Fruit fly (Drosophila melanogaster): Measurements from ENCODE around the gene dos.

The dos gene

DNA sequence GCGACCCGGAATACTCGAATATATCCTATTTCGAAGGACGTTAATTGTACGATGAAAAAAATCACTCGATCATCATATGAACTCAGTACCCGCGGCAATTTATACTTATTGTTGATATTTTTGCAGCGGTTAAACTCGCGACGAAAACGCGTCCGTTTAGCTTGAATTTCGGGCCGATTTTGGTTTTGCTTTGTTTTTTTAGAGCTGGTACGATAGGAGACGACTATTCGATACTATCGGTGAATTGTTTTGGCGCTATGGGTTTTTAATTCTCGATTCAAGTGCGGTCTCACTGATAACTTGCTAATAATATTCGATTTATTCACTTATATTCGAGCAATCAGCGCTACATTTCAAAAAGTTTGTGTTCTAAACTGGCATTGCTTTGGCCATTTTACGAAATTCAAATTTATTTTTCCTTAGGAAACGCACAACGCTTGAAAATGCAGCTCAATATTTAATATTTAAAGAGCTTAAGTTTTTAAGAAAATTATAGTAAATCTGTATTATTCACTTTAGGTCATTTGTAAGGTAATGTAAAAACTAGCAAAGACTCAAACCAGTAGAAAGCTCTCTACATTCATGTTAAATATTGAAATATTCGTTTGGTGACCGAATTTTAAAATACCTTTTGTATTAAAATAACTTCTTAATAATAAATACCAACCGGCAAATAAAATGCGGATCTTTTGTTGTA is 34.9 kb upstream of the dos start, which contains the start of gene Spn (continued):
- TF ChIP-seq CG6272 (GFP tag; IDR thresholded peaks at IDR 0.05) (no peak), bab2 (GFP tag; optimal IDR thresholded peaks at IDR 0.05) (no peak), CHES-1-like (GFP tag; optimal IDR thresholded peaks at IDR 0.05) (peak; percentile 23), Bteb2 (GFP tag; optimal IDR thresholded peaks at IDR 0.05) (no peak), CG17612 (GFP tag; IDR thresholded peaks at IDR 0.05) (no peak), CG17186 (GFP tag; optimal IDR thresholded peaks at IDR 0.05) (peak; percentile 39), CG11560 (tag; IDR thresholded peaks at IDR 0.05) (peak; percentile 99), vnd (GFP tag; IDR thresholded peaks at IDR 0.05; ENCODE audit: partially characterized antibody) (peak; percentile 96), ash1 (GFP tag; optimal IDR thresholded peaks at IDR 0.05) (no peak), CG12155 (GFP tag; optimal IDR thresholded peaks at IDR 0.05) (no peak), Awh (GFP tag; IDR thresholded peaks at IDR 0.05) (no peak), Ssrp (tag; optimal IDR thresholded peaks at IDR 0.05) (no peak), CG9797 (GFP tag; optimal IDR thresholded peaks at IDR 0.05) (peak; percentile 82), CG12236 (GFP tag; optimal IDR thresholded peaks at IDR 0.05) (no peak), kah (GFP tag; optimal IDR thresholded peaks at IDR 0.05) (no peak), dimm (GFP tag; IDR thresholded peaks at IDR 0.05) (no peak), ac (GFP tag; optimal IDR thresholded peaks at IDR 0.05) (no peak), onecut (GFP tag; IDR thresholded peaks at IDR 0.05) (no peak), croc (GFP tag; conservative IDR thresholded peaks at IDR 0.05) (no peak), ap (GFP tag; IDR thresholded peaks at IDR 0.05) (no peak), eyg (GFP tag; optimal IDR thresholded peaks at IDR 0.05) (no peak), CG31365 (tag; optimal IDR thresholded peaks at IDR 0.05) (peak; percentile 39), esg (GFP tag; conservative IDR thresholded peaks at IDR 0.05) (no peak), inv (GFP tag; IDR thresholded peaks at IDR 0.05; ENCODE audit: partially characterized antibody) (peak; percentile 97), CG17802 (tag; optimal IDR thresholded peaks at IDR 0.05) (no peak), H2.0 (GFP tag; IDR thresholded peaks at IDR 0.05) (no peak), NfI (GFP tag; optimal IDR thresholded peaks at IDR 0.05) (no peak), ftz-f1 (GFP tag; optimal IDR thresholded peaks at IDR 0.05) (no peak), CG10543 (GFP tag; optimal IDR thresholded peaks at IDR 0.05) (no peak), lbe (GFP tag; optimal IDR thresholded peaks at IDR 0.05) (peak; percentile 22), gfzf (GFP tag; optimal IDR thresholded peaks at IDR 0.05) (peak; percentile 95), Dad (GFP tag; optimal IDR thresholded peaks at IDR 0.05) (no peak), CG6689 (GFP tag; IDR thresholded peaks at IDR 0.05) (no peak), Optix (GFP tag; IDR thresholded peaks at IDR 0.05) (no peak), yki (optimal IDR thresholded peaks at IDR 0.05) (no peak), zen (tag; optimal IDR thresholded peaks at IDR 0.05) (peak; percentile 46), sna (GFP tag; IDR thresholded peaks at IDR 0.05; ENCODE audit: partially characterized antibody) (peak; percentile 98), cg (GFP tag; optimal IDR thresholded peaks at IDR 0.05) (no peak), C15 (GFP tag; IDR thresholded peaks at IDR 0.05) (no peak), slbo (GFP tag; IDR thresholded peaks at IDR 0.05) (peak; percentile 53; the same call in 1 of the 2 replicates), Lpt (GFP tag; optimal IDR thresholded peaks at IDR 0.05) (no peak), CG33213 (GFP tag; optimal IDR thresholded peaks at IDR 0.05) (peak; percentile 80), Sox102F (GFP tag; optimal IDR thresholded peaks at IDR 0.05) (no peak), sc (optimal IDR thresholded peaks at IDR 0.05) (no peak), sc (GFP tag; optimal IDR thresholded peaks at IDR 0.05) (no peak), Hey (tag; optimal IDR thresholded peaks at IDR 0.05) (no peak), chm (GFP tag; IDR thresholded peaks at IDR 0.05) (peak; percentile 82), so (GFP tag; IDR thresholded peaks at IDR 0.05) (0 out of 3 replicates have a peak, but pooled peaks have one; percentile 19), B-H1 (GFP tag; IDR thresholded peaks at IDR 0.05) (no peak), cad (GFP tag; optimal IDR thresholded peaks at IDR 0.05) (no peak), CG15696 (tag; optimal IDR thresholded peaks at IDR 0.05) (no peak), Side (GFP tag; optimal IDR thresholded peaks at IDR 0.05) (no peak)
